Fruit fly (Drosophila melanogaster) whole organism, wandering third instar larva: ENCODE measurements around the gene CG31245.

Source experiments
- GATAd ChIP-seq: sonication (Bioruptor generic); optimal IDR thresholded peaks from 2 replicates; lab custom pipeline; 2016; ENCODE audit warnings: missing biosample characterization, missing genetic modification characterization
- OdsH ChIP-seq: fragments of 200-800 bp; sonication (Bioruptor generic); optimal IDR thresholded peaks from 2 replicates; lab custom pipeline; 2016; ENCODE audit warnings: missing biosample characterization, mild to moderate bottlenecking, missing genetic modification characterization
- brk ChIP-seq: fragments of 200-800 bp; sonication (Bioruptor generic); optimal IDR thresholded peaks from 2 replicates; lab custom pipeline; 2016; ENCODE audit warnings: missing biosample characterization, mild to moderate bottlenecking, missing genetic modification characterization
- foxo ChIP-seq, 2 experiments: fragments of 200-800 bp; sonication (Bioruptor generic); optimal IDR thresholded peaks; 2 replicates in 1 of 2; 3 replicates in 1 of 2; lab custom pipeline; 2016 to 2017; ENCODE audit warnings: missing biosample characterization in 2 of 2, missing genetic modification characterization in 2 of 2
- sv ChIP-seq: fragments of 200-800 bp; sonication (Bioruptor generic); optimal IDR thresholded peaks from 3 replicates; lab custom pipeline; 2016; ENCODE audit warnings: missing biosample characterization, missing genetic modification characterization
- usp ChIP-seq: fragments of >200 bp; optimal IDR thresholded peaks from 2 replicates; lab custom pipeline; 2017; ENCODE audit warnings: missing biosample characterization, missing genetic modification characterization

DNA sequence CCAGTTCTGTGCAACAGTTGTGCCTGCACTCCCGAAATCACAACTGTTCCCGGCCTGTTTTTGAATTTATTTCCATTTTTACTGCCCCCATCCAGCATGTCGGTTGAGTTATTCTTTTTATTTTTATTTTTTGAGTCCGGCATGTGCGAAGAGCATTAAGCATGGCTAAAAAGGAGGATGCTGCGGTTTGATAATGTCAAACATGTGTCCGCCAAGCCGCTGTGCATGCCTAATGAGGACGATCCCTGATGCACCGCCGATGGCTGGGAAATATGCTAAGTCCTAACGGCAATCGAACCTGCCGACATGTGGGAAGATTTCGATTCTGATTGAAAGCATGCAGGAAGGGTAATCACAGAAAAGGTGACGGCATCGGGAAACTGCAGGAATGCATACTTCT is 30.5 kb downstream of the CG31245 start:
- TF ChIP-seq usp (GFP tag; lab: Kevin White, UChicago) (no peak), sv (GFP tag; lab: Kevin White, UChicago) (no peak), OdsH (GFP tag; lab: Kevin White, UChicago) (no peak), brk (GFP tag; lab: Kevin White, UChicago) (no peak), foxo (GFP tag; optimal IDR thresholded peaks at IDR 0.05; lab: Kevin White, UChicago) (no peak), GATAd (GFP tag; lab: Kevin White, UChicago) (no peak)
